Worm (Caenorhabditis elegans): ENCODE results near the gene K05F6.14.

DNA sequence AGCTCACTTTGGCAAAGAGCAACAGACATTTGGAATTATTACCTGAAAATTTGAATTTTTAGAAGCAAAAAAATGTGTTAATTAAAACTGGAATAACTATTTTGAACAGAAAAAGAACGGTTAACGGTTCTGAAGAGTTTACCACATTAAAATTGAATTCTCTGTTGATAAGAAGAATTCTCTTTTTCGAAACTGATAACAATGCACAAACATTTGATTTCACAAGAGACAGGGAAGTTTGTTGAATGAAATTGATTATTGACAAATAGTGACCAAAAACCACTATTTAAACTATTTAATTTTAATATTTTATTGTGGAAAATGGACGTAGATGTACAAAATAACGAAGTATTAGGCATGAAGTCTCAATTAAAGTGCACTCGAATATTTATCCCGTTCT lies 45.6 kb downstream of the K05F6.14 start:
- TF ChIP-seq lsy-12 (tag; optimal IDR thresholded peaks at IDR 0.05), result no peak
- no peak for TF ChIP-seq fos-1 (tag; optimal IDR thresholded peaks at IDR 0.05)
- TF ChIP-seq ama-1 (optimal IDR thresholded peaks at IDR 0.05), result no peak
- no peak for TF ChIP-seq unc-39 (tag; optimal IDR thresholded peaks at IDR 0.05)
- TF ChIP-seq pqm-1 (tag; optimal IDR thresholded peaks at IDR 0.05), result peak; percentile 19
